Worm (Caenorhabditis elegans) whole organism, L2 larva: ENCODE results near the gene T06E4.7.

ENCODE experiments used
- C34F6.9 ChIP-seq: fragments of 150-350 bp; optimal IDR thresholded peaks from 2 replicates; lab custom pipeline; 2014; ENCODE audit warnings: missing biosample characterization, missing genetic modification characterization
- R02D3.7 ChIP-seq: fragments of 150-350 bp; optimal IDR thresholded peaks from 2 replicates; lab custom pipeline; 2014; ENCODE audit warnings: missing biosample characterization, missing genetic modification characterization
- Y55F3AM.14 ChIP-seq: fragments of 200-800 bp; sonication (Bioruptor generic); optimal IDR thresholded peaks from 2 replicates; lab custom pipeline; 2018; ENCODE audit warnings: mild to moderate bottlenecking, missing genetic modification characterization, missing compliant biosample characterization
- ZK546.5 ChIP-seq: sonication (generic microtip); optimal IDR thresholded peaks from 2 replicates; lab custom pipeline; 2017; ENCODE audit warnings: missing biosample characterization, missing genetic modification characterization
- alr-1 ChIP-seq: fragments of 150-350 bp; optimal IDR thresholded peaks from 2 replicates; lab custom pipeline; 2014; ENCODE audit warnings: missing biosample characterization, missing genetic modification characterization
- aly-2 ChIP-seq: fragments of 150-350 bp; optimal IDR thresholded peaks from 2 replicates; lab custom pipeline; 2014; ENCODE audit warnings: missing biosample characterization, missing genetic modification characterization
- ama-1 ChIP-seq: fragments of 150-350 bp; optimal IDR thresholded peaks from 2 replicates; lab custom pipeline; 2018; ENCODE audit warnings: inconsistent platforms
- ceh-16 ChIP-seq: fragments of 150-350 bp; optimal IDR thresholded peaks from 2 replicates; lab custom pipeline; 2014; ENCODE audit warnings: missing biosample characterization, missing genetic modification characterization
- ceh-82 ChIP-seq: fragments of 150-350 bp; optimal IDR thresholded peaks from 2 replicates; lab custom pipeline; 2014; ENCODE audit warnings: missing biosample characterization, missing genetic modification characterization
- egl-27 ChIP-seq: sonication (generic microtip); optimal IDR thresholded peaks from 3 replicates; lab custom pipeline; 2017; ENCODE audit warnings: missing biosample characterization, missing genetic modification reagents, missing genetic modification characterization
- elt-3 ChIP-seq: sonication (generic microtip); optimal IDR thresholded peaks from 2 replicates; lab custom pipeline; 2017; ENCODE audit warnings: missing biosample characterization, missing genetic modification characterization
- lin-13 ChIP-seq: fragments of 150-350 bp; optimal IDR thresholded peaks from 2 replicates; lab custom pipeline; 2014; ENCODE audit warnings: missing biosample characterization, missing genetic modification reagents, missing genetic modification characterization
- lin-39 ChIP-seq: fragments of 150-350 bp; optimal IDR thresholded peaks from 2 replicates; lab custom pipeline; 2014; ENCODE audit warnings: missing biosample characterization, missing genetic modification reagents, missing genetic modification characterization
- lsy-2 ChIP-seq, 2 experiments: fragments of 150-350 bp in 1 of 2; sonication (generic microtip) in 1 of 2; optimal IDR thresholded peaks; 2 replicates each; lab custom pipeline; 2014 to 2017; ENCODE audit warnings: missing biosample characterization in 2 of 2, missing genetic modification characterization in 2 of 2
- mab-5 ChIP-seq: fragments of 150-350 bp; optimal IDR thresholded peaks from 2 replicates; lab custom pipeline; 2014; ENCODE audit warnings: missing biosample characterization, missing genetic modification characterization
- mbf-1 ChIP-seq: sonication (generic microtip); optimal IDR thresholded peaks from 2 replicates; lab custom pipeline; 2017; ENCODE audit warnings: missing biosample characterization, missing genetic modification characterization
- mdl-1 ChIP-seq, 2 experiments: fragments of 150-350 bp in 1 of 2; sonication (generic microtip) in 1 of 2; optimal IDR thresholded peaks; 2 replicates each; lab custom pipeline; 2017; ENCODE audit warnings: missing biosample characterization in 2 of 2, missing genetic modification characterization in 2 of 2
- nhr-11 ChIP-seq: fragments of 150-350 bp; optimal IDR thresholded peaks from 2 replicates; lab custom pipeline; 2014; ENCODE audit warnings: missing biosample characterization, missing genetic modification characterization
- nhr-12 ChIP-seq: fragments of 150-350 bp; optimal IDR thresholded peaks from 2 replicates; lab custom pipeline; 2014; ENCODE audit warnings: missing biosample characterization, missing genetic modification characterization
- nhr-129 ChIP-seq: fragments of 150-350 bp; optimal IDR thresholded peaks from 2 replicates; lab custom pipeline; 2014; ENCODE audit warnings: missing biosample characterization, missing genetic modification characterization
- nhr-21 ChIP-seq: fragments of 150-350 bp; optimal IDR thresholded peaks from 2 replicates; lab custom pipeline; 2014; ENCODE audit warnings: missing biosample characterization, missing genetic modification characterization
- nhr-23 ChIP-seq: fragments of 150-350 bp; optimal IDR thresholded peaks from 2 replicates; lab custom pipeline; 2014; ENCODE audit warnings: missing biosample characterization, missing genetic modification reagents, missing genetic modification characterization
- nhr-237 ChIP-seq: fragments of 150-350 bp; optimal IDR thresholded peaks from 2 replicates; lab custom pipeline; 2014; ENCODE audit warnings: missing biosample characterization, missing genetic modification characterization
- nhr-25 ChIP-seq: fragments of 150-350 bp; sonication (generic microtip); optimal IDR thresholded peaks from 3 replicates; lab custom pipeline; 2014; ENCODE audit warnings: missing biosample characterization, missing genetic modification characterization
- nhr-77 ChIP-seq: fragments of 150-350 bp; optimal IDR thresholded peaks from 2 replicates; lab custom pipeline; 2014; ENCODE audit warnings: missing biosample characterization, missing genetic modification characterization
- peb-1 ChIP-seq: fragments of 150-350 bp; optimal IDR thresholded peaks from 2 replicates; lab custom pipeline; 2014; ENCODE audit warnings: missing biosample characterization, missing genetic modification characterization
- sem-4 ChIP-seq: fragments of 150-350 bp; optimal IDR thresholded peaks from 2 replicates; lab custom pipeline; 2014; ENCODE audit warnings: missing biosample characterization, missing genetic modification reagents, missing genetic modification characterization
- skn-1 ChIP-seq: sonication (generic microtip); optimal IDR thresholded peaks from 2 replicates; lab custom pipeline; 2017; ENCODE audit warnings: missing biosample characterization, missing genetic modification characterization
- sma-9 ChIP-seq, 2 experiments: fragments of 150-350 bp in 1 of 2; sonication (generic microtip) in 1 of 2; optimal IDR thresholded peaks; 2 replicates each; lab custom pipeline; 2014 to 2016; ENCODE audit warnings: missing genetic modification characterization in 2 of 2, mild to moderate bottlenecking in 1 of 2, missing biosample characterization in 1 of 2, missing compliant biosample characterization in 1 of 2, missing genetic modification reagents in 1 of 2, moderate library complexity in 1 of 2
- snpc-4 ChIP-seq: fragments of 150-350 bp; optimal IDR thresholded peaks from 2 replicates; lab custom pipeline; 2014; ENCODE audit warnings: missing biosample characterization, missing genetic modification characterization
- unc-39 ChIP-seq: fragments of 150-350 bp; optimal IDR thresholded peaks from 2 replicates; lab custom pipeline; 2014; ENCODE audit warnings: missing biosample characterization, missing genetic modification characterization
- unc-55 ChIP-seq: fragments of 150-350 bp; sonication (generic microtip); optimal IDR thresholded peaks from 3 replicates; lab custom pipeline; 2014; ENCODE audit warnings: missing biosample characterization, missing genetic modification reagents, missing genetic modification characterization
- unc-62 ChIP-seq: fragments of 150-350 bp; optimal IDR thresholded peaks from 2 replicates; lab custom pipeline; 2014; ENCODE audit warnings: missing biosample characterization, missing genetic modification reagents, missing genetic modification characterization
- zag-1 ChIP-seq: fragments of 150-350 bp; optimal IDR thresholded peaks from 2 replicates; lab custom pipeline; 2014; ENCODE audit warnings: missing biosample characterization, missing genetic modification characterization
- ztf-11 ChIP-seq: sonication (generic microtip); optimal IDR thresholded peaks from 2 replicates; lab custom pipeline; 2017; ENCODE audit warnings: missing biosample characterization, missing genetic modification characterization
- ztf-4 ChIP-seq: fragments of 150-350 bp; optimal IDR thresholded peaks from 2 replicates; lab custom pipeline; 2014; ENCODE audit warnings: missing biosample characterization, missing genetic modification characterization

The T06E4.7 gene

ce11 chrV:9618420-9618819 lies 7.8 kb upstream of the T06E4.7 start:
- TF ChIP-seq aly-2 (no peak), sma-9 (GFP tag; optimal IDR thresholded peaks at IDR 0.05; lab: Kevin White, UChicago) (no peak), sma-9 (tag; optimal IDR thresholded peaks at IDR 0.05; lab: Kevin White, UChicago) (no peak), zag-1 (tag; lab: Kevin White, UChicago) (no peak), ztf-11 (tag; lab: Kevin White, UChicago) (no peak), nhr-11 (tag; lab: Kevin White, UChicago) (no peak), mab-5 (tag; lab: Kevin White, UChicago) (no peak), peb-1 (tag; lab: Kevin White, UChicago) (no peak), ZK546.5 (no peak), nhr-237 (no peak), egl-27 (tag; lab: Kevin White, UChicago) (no peak), mdl-1 (tag; optimal IDR thresholded peaks at IDR 0.05; lab: Kevin White, UChicago) (no peak), lin-39 (tag; lab: Kevin White, UChicago) (no peak), sem-4 (tag; lab: Kevin White, UChicago) (no peak), ama-1 (lab: Kevin White, UChicago) (no peak), Y55F3AM.14 (GFP tag; lab: Kevin White, UChicago) (no peak), lsy-2 (tag; optimal IDR thresholded peaks at IDR 0.05; lab: Kevin White, UChicago) (no peak)

DNA sequence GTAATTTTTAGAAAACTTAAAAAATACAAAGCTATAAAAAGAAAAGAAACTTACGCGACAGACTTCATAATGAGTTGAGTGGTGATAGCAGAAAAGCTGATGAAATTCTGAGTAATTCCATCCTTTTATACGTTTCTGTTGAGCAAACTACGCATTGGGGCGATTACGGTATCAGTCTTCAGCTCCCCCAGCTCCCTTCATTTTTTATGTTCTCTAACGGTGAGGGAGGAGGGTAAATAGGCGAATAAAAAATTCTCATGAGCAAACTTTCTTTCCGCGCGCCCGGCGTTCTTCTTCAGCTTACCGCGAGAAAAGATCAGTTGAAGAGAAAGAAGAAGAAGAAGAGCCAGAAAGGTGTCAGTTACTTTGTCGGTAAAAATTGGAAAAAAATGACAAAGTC lies 7.3 kb upstream of the T06E4.7 start, which contains the start of gene idpc-7:
TSS of gene idpc-7 (minus strand) at position 101 of the 400 bp plus-strand sequence.
- TF ChIP-seq alr-1 (tag; lab: Kevin White, UChicago) (no peak), unc-39 (tag; lab: Kevin White, UChicago) (no peak), C34F6.9 (tag; lab: Kevin White, UChicago) (no peak), nhr-77 (tag; lab: Kevin White, UChicago) (no peak), nhr-129 (tag; lab: Kevin White, UChicago) (no peak), ceh-16 (tag; lab: Kevin White, UChicago) (no peak), unc-62 (no peak)

DNA sequence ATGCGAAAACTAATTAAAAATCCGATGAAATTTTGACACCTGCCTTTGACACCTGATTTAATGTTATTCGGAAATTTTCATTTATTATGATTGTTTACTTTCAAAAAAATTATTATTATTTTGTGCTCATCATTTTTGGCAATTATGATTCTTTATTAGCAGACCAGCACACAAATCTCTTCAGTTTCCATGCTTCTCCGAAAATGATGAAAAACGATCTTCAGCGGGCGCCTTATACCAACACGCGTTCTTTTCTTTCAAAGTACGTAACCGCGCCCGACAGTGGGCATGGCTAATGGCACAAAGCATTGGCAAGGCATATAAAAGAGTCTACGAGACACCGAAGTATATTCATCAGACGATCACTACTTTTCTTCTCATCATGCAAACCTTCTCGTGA lies 6.3 kb upstream of the T06E4.7 start, which contains the start of gene idpc-6:
TSS of gene idpc-6 (plus strand) at position 301 of the 400 bp plus-strand sequence.
- TF ChIP-seq C34F6.9 (tag; lab: Kevin White, UChicago) (no peak), snpc-4 (tag; lab: Kevin White, UChicago) (no peak), nhr-21 (tag; lab: Kevin White, UChicago) (no peak), nhr-237 (no peak), unc-62 (no peak), ztf-4 (tag; lab: Kevin White, UChicago) (no peak), nhr-12 (tag; lab: Kevin White, UChicago) (no peak), lin-13 (GFP tag; lab: Kevin White, UChicago) (no peak), mab-5 (tag; lab: Kevin White, UChicago) (no peak), elt-3 (tag; lab: Kevin White, UChicago) (no peak), mdl-1 (tag; optimal IDR thresholded peaks at IDR 0.05; lab: Kevin White, UChicago) (no peak), sem-4 (tag; lab: Kevin White, UChicago) (no peak)

DNA sequence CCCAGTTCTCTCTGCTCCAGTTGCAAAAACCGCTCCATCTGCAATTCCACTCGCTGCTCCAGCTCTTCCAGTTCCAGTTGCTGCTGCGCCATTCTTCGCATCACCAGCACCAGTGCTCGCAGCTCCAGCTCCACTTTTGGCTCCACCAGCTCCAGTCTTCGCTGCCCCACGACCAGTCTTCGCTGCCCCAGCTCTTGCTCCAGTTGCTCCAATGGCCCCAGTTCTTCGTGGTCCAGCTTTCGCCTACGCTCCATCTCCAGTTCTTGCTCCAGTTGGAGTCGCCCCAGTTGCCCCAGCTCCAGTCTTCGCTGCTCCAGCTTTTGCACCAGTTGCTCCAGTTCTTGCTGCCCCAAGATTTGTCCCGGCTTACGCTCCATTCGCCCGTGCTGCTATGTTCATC lies 5.8 kb upstream of the T06E4.7 start:
- no peak for TF ChIP-seq nhr-237
- TF ChIP-seq nhr-23 = no peak
- TF ChIP-seq nhr-25 = no peak
- no peak for TF ChIP-seq egl-27 (tag; lab: Kevin White, UChicago)
- TF ChIP-seq nhr-11 (tag; lab: Kevin White, UChicago) = no peak
- no peak for TF ChIP-seq zag-1 (tag; lab: Kevin White, UChicago)

ce11 chrV:9621437-9621836 lies 4.8 kb upstream of the T06E4.7 start:
- TF ChIP-seq mbf-1 (tag; lab: Kevin White, UChicago) (no peak), lin-39 (tag; lab: Kevin White, UChicago) (no peak), mab-5 (tag; lab: Kevin White, UChicago) (no peak), ztf-11 (tag; lab: Kevin White, UChicago) (no peak), lsy-2 (tag; optimal IDR thresholded peaks at IDR 0.05; lab: Kevin White, UChicago) (no peak), nhr-129 (tag; lab: Kevin White, UChicago) (no peak), unc-62 (no peak), elt-3 (tag; lab: Kevin White, UChicago) (no peak), nhr-77 (tag; lab: Kevin White, UChicago) (no peak), skn-1 (tag; lab: Kevin White, UChicago) (no peak), C34F6.9 (tag; lab: Kevin White, UChicago) (no peak), unc-55 (GFP tag; lab: Kevin White, UChicago) (no peak), R02D3.7 (tag; lab: Kevin White, UChicago) (no peak), nhr-21 (tag; lab: Kevin White, UChicago) (no peak), ceh-82 (tag; lab: Kevin White, UChicago) (no peak)
- TF ChIP-seq, all 48 proteins: peak for 0
